Worm (Caenorhabditis elegans): ENCODE measurements around the gene C26G2.2.

ce11 chrX:14633679-14634078 lies 30.4 kb upstream of the C26G2.2 start:
- TF ChIP-seq nhr-28 (tag; optimal IDR thresholded peaks at IDR 0.05): no peak
- no peak for TF ChIP-seq nhr-12 (tag; optimal IDR thresholded peaks at IDR 0.05)
- no peak for TF ChIP-seq ztf-11 (tag; optimal IDR thresholded peaks at IDR 0.05)
- no peak for TF ChIP-seq ceh-39 (tag; optimal IDR thresholded peaks at IDR 0.05)
- TF ChIP-seq lsy-2 (tag; optimal IDR thresholded peaks at IDR 0.05): no peak
- no peak for TF ChIP-seq M03D4.4 (tag; optimal IDR thresholded peaks at IDR 0.05)
- TF ChIP-seq mab-5 (tag; optimal IDR thresholded peaks at IDR 0.05): no peak
- no peak for TF ChIP-seq bed-3 (GFP tag; optimal IDR thresholded peaks at IDR 0.05)
- TF ChIP-seq unc-62 (GFP tag; optimal IDR thresholded peaks at IDR 0.05): no peak
- TF ChIP-seq snpc-4 (tag; optimal IDR thresholded peaks at IDR 0.05): no peak
- TF ChIP-seq ces-1 (GFP tag; optimal IDR thresholded peaks at IDR 0.05): peak; percentile 80
- TF ChIP-seq pha-4 (tag; optimal IDR thresholded peaks at IDR 0.05): no peak
- no peak for TF ChIP-seq nhr-76 (tag; optimal IDR thresholded peaks at IDR 0.05)

Data from whole organism, mixed stage, embryonic.